Worm (Caenorhabditis elegans) whole organism, young adult: ENCODE results near the gene K11H3.2.

ENCODE experiments used
- B0019.2 ChIP-seq: fragments of 200-800 bp; sonication (Bioruptor generic); conservative IDR thresholded peaks from 2 replicates; pipeline ENCODE4 v1.3.6; 2022; ENCODE audit warnings: missing genetic modification reagents, missing genetic modification characterization, missing compliant biosample characterization
- B0035.1 ChIP-seq: sonication (generic microtip); optimal IDR thresholded peaks from 2 replicates; lab custom pipeline; 2016; ENCODE audit warnings: missing genetic modification characterization, mild to moderate bottlenecking, missing compliant biosample characterization, missing genotype, missing genetic modification reagents
- B0261.1 ChIP-seq: sonication (generic microtip); optimal IDR thresholded peaks from 2 replicates; lab custom pipeline; 2016; ENCODE audit warnings: mild to moderate bottlenecking, missing genetic modification characterization, moderate library complexity, missing compliant biosample characterization
- D2030.7 ChIP-seq: fragments of 200-800 bp; sonication (Bioruptor generic); IDR thresholded peaks from 2 replicates; pipeline ENCODE4 v1.3.6; 2022; ENCODE audit warnings: missing genetic modification reagents, missing genetic modification characterization, missing compliant biosample characterization
- F10E7.11 ChIP-seq: sonication (generic microtip); optimal IDR thresholded peaks from 2 replicates; lab custom pipeline; 2017; ENCODE audit warnings: mild to moderate bottlenecking, missing genetic modification characterization, moderate library complexity, missing compliant biosample characterization
- F57C9.4 ChIP-seq: sonication (generic microtip); optimal IDR thresholded peaks from 2 replicates; lab custom pipeline; 2017; ENCODE audit warnings: mild to moderate bottlenecking, missing genetic modification characterization, missing compliant biosample characterization
- K11D2.4 ChIP-seq: fragments of 200-800 bp; sonication (Bioruptor generic); IDR thresholded peaks from 2 replicates; pipeline ENCODE4 v1.3.6; 2022; ENCODE audit warnings: missing genetic modification reagents, missing genetic modification characterization, missing compliant biosample characterization
- Y53G8AR.9 ChIP-seq: fragments of 200-800 bp; sonication (Bioruptor generic); conservative IDR thresholded peaks from 2 replicates; pipeline ENCODE4 v1.3.6; 2022; ENCODE audit warnings: missing genetic modification reagents, missing genetic modification characterization, missing compliant biosample characterization
- Y79H2A.3 ChIP-seq: fragments of 200-800 bp; sonication (Bioruptor generic); conservative IDR thresholded peaks from 2 replicates; pipeline ENCODE4 v1.3.6; 2022; ENCODE audit warnings: missing genetic modification reagents, missing genetic modification characterization, missing compliant biosample characterization
- ZK185.1 ChIP-seq: sonication (generic microtip); optimal IDR thresholded peaks from 2 replicates; lab custom pipeline; 2016; ENCODE audit warnings: mild to moderate bottlenecking, missing genetic modification characterization, missing compliant biosample characterization; ENCODE audit not compliant: poor library complexity, severe bottlenecking
- athp-1 ChIP-seq: sonication (generic microtip); optimal IDR thresholded peaks from 2 replicates; lab custom pipeline; 2017; ENCODE audit warnings: mild to moderate bottlenecking, missing genetic modification characterization, missing compliant biosample characterization
- attf-3 ChIP-seq: fragments of 200-800 bp; sonication (Bioruptor generic); conservative IDR thresholded peaks from 2 replicates; pipeline ENCODE4 v1.3.6; 2022; ENCODE audit warnings: missing genetic modification reagents, missing genetic modification characterization, missing compliant biosample characterization
- attf-6 ChIP-seq: fragments of 200-800 bp; sonication (Bioruptor generic); IDR thresholded peaks from 2 replicates; pipeline ENCODE4 v1.3.6; 2022; ENCODE audit warnings: missing genetic modification reagents, missing genetic modification characterization, missing compliant biosample characterization
- bed-1 ChIP-seq: fragments of 200-800 bp; sonication (Bioruptor generic); IDR thresholded peaks from 2 replicates; pipeline ENCODE4 v1.3.6; 2022; ENCODE audit warnings: missing genetic modification reagents, missing genetic modification characterization, missing compliant biosample characterization
- cebp-2 ChIP-seq: fragments of 200-800 bp; sonication (Bioruptor generic); IDR thresholded peaks from 2 replicates; pipeline ENCODE4 v1.3.6; 2022; ENCODE audit warnings: missing genetic modification characterization, missing compliant biosample characterization
- chd-7 ChIP-seq: sonication (generic microtip); optimal IDR thresholded peaks from 2 replicates; lab custom pipeline; 2016; ENCODE audit warnings: mild to moderate bottlenecking, missing genetic modification characterization, moderate library complexity, missing compliant biosample characterization
- dpl-1 ChIP-seq: fragments of 150-350 bp; optimal IDR thresholded peaks from 2 replicates; lab custom pipeline; 2014; ENCODE audit warnings: missing biosample characterization, missing genetic modification reagents, missing genetic modification characterization
- egl-18 ChIP-seq: fragments of 200-800 bp; sonication (Bioruptor generic); IDR thresholded peaks from 2 replicates; pipeline ENCODE4 v1.3.6; 2022; ENCODE audit warnings: missing genetic modification reagents, missing genetic modification characterization, missing compliant biosample characterization
- ekl-4 ChIP-seq: fragments of 200-800 bp; sonication (Bioruptor generic); IDR thresholded peaks from 2 replicates; pipeline ENCODE4 v1.3.6; 2022; ENCODE audit warnings: missing genetic modification reagents, missing genetic modification characterization, missing compliant biosample characterization
- fkh-3 ChIP-seq: sonication (generic microtip); optimal IDR thresholded peaks from 2 replicates; lab custom pipeline; 2016; ENCODE audit warnings: mild to moderate bottlenecking, missing genetic modification characterization, missing compliant biosample characterization
- him-1 ChIP-seq: sonication (generic microtip); optimal IDR thresholded peaks from 2 replicates; lab custom pipeline; 2016; ENCODE audit warnings: missing genotype, missing genetic modification reagents, missing genetic modification characterization, missing compliant biosample characterization
- hlh-26 ChIP-seq: fragments of 200-800 bp; sonication (Bioruptor generic); conservative IDR thresholded peaks from 2 replicates; pipeline ENCODE4 v1.3.6; 2022; ENCODE audit warnings: missing genetic modification reagents, missing genetic modification characterization, missing compliant biosample characterization
- hrde-1 ChIP-seq: sonication (generic microtip); optimal IDR thresholded peaks from 2 replicates; lab custom pipeline; 2016; ENCODE audit warnings: missing genetic modification characterization, mild to moderate bottlenecking, missing compliant biosample characterization, moderate library complexity, missing genotype, missing genetic modification reagents, borderline replicate concordance
- let-607 ChIP-seq, 2 experiments: fragments of 200-800 bp in 1 of 2; sonication (Bioruptor generic) in 1 of 2; sonication (generic microtip) in 1 of 2; optimal IDR thresholded peaks; 2 replicates each; lab custom pipeline; 2016 to 2018; ENCODE audit warnings: mild to moderate bottlenecking in 2 of 2, missing compliant biosample characterization in 2 of 2, missing genetic modification characterization in 2 of 2, moderate library complexity in 2 of 2, missing genotype in 1 of 2
- lin-26 ChIP-seq: fragments of 200-800 bp; sonication (Bioruptor generic); IDR thresholded peaks from 2 replicates; pipeline ENCODE4 v1.3.6; 2022; ENCODE audit warnings: missing genetic modification reagents, missing genetic modification characterization, missing compliant biosample characterization
- lin-54 ChIP-seq: fragments of 200-800 bp; sonication (Bioruptor generic); optimal IDR thresholded peaks from 2 replicates; lab custom pipeline; 2018; ENCODE audit warnings: mild to moderate bottlenecking, missing genetic modification characterization, missing compliant biosample characterization
- madf-10 ChIP-seq: sonication (generic microtip); optimal IDR thresholded peaks from 2 replicates; lab custom pipeline; 2016; ENCODE audit warnings: mild to moderate bottlenecking, missing genetic modification characterization, missing compliant biosample characterization
- madf-3 ChIP-seq: fragments of 200-800 bp; sonication (Bioruptor generic); IDR thresholded peaks from 2 replicates; pipeline ENCODE4 v1.3.6; 2022; ENCODE audit warnings: missing genetic modification reagents, missing genetic modification characterization, missing compliant biosample characterization
- mes-4 ChIP-seq: sonication (generic microtip); optimal IDR thresholded peaks from 2 replicates; lab custom pipeline; 2016; ENCODE audit warnings: missing genotype, missing genetic modification characterization, missing compliant biosample characterization
- mxl-1 ChIP-seq: sonication (generic microtip); optimal IDR thresholded peaks from 2 replicates; lab custom pipeline; 2016; ENCODE audit warnings: missing genetic modification characterization, missing compliant biosample characterization
- nfya-2 ChIP-seq: fragments of 200-800 bp; sonication (Bioruptor generic); IDR thresholded peaks from 2 replicates; pipeline ENCODE4 v1.3.6; 2022; ENCODE audit warnings: missing genetic modification reagents, missing genetic modification characterization, missing compliant biosample characterization
- nfyb-1 ChIP-seq: fragments of 200-800 bp; sonication (Bioruptor generic); IDR thresholded peaks from 2 replicates; pipeline ENCODE4 v1.3.6; 2022; ENCODE audit warnings: missing genetic modification reagents, missing genetic modification characterization, missing compliant biosample characterization
- nhr-90 ChIP-seq: sonication (generic microtip); optimal IDR thresholded peaks from 2 replicates; lab custom pipeline; 2016; ENCODE audit warnings: missing genotype, mild to moderate bottlenecking, missing genetic modification characterization, missing compliant biosample characterization
- pbrm-1 ChIP-seq: fragments of 200-800 bp; sonication (Bioruptor generic); IDR thresholded peaks from 2 replicates; pipeline ENCODE4 v1.3.6; 2022; ENCODE audit warnings: missing genetic modification reagents, missing genetic modification characterization, missing compliant biosample characterization
- rec-8 ChIP-seq, 2 experiments: sonication (generic microtip); optimal IDR thresholded peaks; 2 replicates each; lab custom pipeline; 2016; ENCODE audit warnings: mild to moderate bottlenecking in 2 of 2, missing genetic modification characterization in 2 of 2, missing genetic modification reagents in 2 of 2, missing genotype in 2 of 2, missing biosample characterization in 1 of 2, missing compliant biosample characterization in 1 of 2, moderate library complexity in 1 of 2
- rpc-1 ChIP-seq, 2 experiments: fragments of 150-350 bp in 1 of 2; sonication (generic microtip) in 1 of 2; optimal IDR thresholded peaks; 2 replicates each; lab custom pipeline; 2014 to 2018; ENCODE audit warnings: missing biosample characterization in 1 of 2, missing genetic modification characterization in 1 of 2, missing genetic modification reagents in 1 of 2, missing genotype in 1 of 2
- snpc-3.4 ChIP-seq: sonication (generic microtip); optimal IDR thresholded peaks from 2 replicates; lab custom pipeline; 2017; ENCODE audit warnings: missing genetic modification characterization, mild to moderate bottlenecking, missing compliant biosample characterization, antibody characterized with exemption, moderate library complexity, missing genotype, missing genetic modification reagents
- tbx-9 ChIP-seq: sonication (generic microtip); optimal IDR thresholded peaks from 2 replicates; lab custom pipeline; 2016; ENCODE audit warnings: borderline replicate concordance, missing genetic modification characterization, inconsistent platforms, missing compliant biosample characterization
- unc-130 ChIP-seq: sonication (generic microtip); optimal IDR thresholded peaks from 2 replicates; lab custom pipeline; 2016; ENCODE audit warnings: missing genetic modification reagents, missing genetic modification characterization, missing compliant biosample characterization
- unc-62 ChIP-seq: fragments of 150-350 bp; optimal IDR thresholded peaks from 2 replicates; lab custom pipeline; 2014; ENCODE audit warnings: missing biosample characterization, missing genetic modification reagents, missing genetic modification characterization
- xnd-1 ChIP-seq: sonication (generic microtip); optimal IDR thresholded peaks from 2 replicates; lab custom pipeline; 2016; ENCODE audit warnings: missing genotype, missing genetic modification reagents, missing genetic modification characterization, missing compliant biosample characterization
- zfh-2 ChIP-seq: fragments of 200-800 bp; sonication (Bioruptor generic); conservative IDR thresholded peaks from 2 replicates; pipeline ENCODE4 v1.3.6; 2022; ENCODE audit warnings: missing genetic modification reagents, missing genetic modification characterization, missing compliant biosample characterization
- ztf-22 ChIP-seq: fragments of 200-800 bp; sonication (Bioruptor generic); optimal IDR thresholded peaks from 2 replicates; lab custom pipeline; 2018; ENCODE audit warnings: mild to moderate bottlenecking, missing genetic modification characterization, moderate library complexity, missing compliant biosample characterization
- ztf-26 ChIP-seq: sonication (generic microtip); optimal IDR thresholded peaks from 2 replicates; lab custom pipeline; 2017; ENCODE audit warnings: missing genetic modification characterization, missing compliant biosample characterization
- ztf-28 ChIP-seq: fragments of 200-800 bp; sonication (Bioruptor generic); IDR thresholded peaks from 2 replicates; pipeline ENCODE4 v1.3.6; 2022; ENCODE audit warnings: missing genetic modification reagents, missing genetic modification characterization, missing compliant biosample characterization
- ztf-6 ChIP-seq: fragments of 200-800 bp; sonication (Bioruptor generic); IDR thresholded peaks from 2 replicates; pipeline ENCODE4 v1.3.6; 2022; ENCODE audit warnings: missing genetic modification reagents, missing genetic modification characterization, missing compliant biosample characterization

K11H3.2 gene

DNA sequence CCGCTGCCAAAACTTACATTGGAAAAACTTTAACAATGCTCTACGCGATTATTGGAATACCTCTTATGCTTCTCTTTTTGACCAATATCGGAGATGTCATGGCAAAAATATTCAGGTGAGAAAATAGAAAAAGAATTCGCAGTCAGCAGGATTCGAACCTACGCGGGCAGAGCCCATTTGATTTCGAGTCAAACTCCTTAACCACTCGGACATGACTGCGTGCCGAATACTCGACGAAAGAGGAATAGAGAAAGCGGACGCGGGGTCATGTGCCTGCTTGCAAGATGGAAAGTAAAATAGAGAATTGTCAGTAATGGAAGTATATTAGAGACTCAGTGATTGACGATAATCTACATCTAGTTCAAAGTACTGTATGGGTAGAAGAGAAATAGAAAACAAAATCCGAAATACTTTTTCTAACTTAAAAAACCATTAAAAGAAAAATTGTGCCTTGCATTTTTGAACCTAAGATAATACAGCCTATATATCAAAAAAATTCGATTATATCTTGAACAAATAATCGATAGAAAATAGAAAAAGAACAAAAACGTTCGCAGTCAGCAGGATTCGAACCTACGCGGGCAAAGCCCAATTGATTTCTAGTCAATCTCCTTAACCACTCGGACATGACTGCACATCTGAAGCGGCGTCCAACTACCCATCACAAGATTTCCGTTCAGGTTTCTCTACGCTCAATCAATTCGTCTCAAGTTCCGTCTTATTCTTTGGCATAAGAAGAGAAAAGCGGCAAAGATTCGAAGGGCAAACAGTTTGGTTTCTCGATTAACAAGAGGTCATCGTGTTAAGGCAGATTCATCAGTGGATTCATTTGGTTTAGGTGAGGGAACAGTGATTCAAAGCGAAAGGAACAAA lies 15.5 kb downstream of the K11H3.2 start (continued):
- 0 out of 2 replicates have a peak, but pooled peaks have one; percentile 27 for TF ChIP-seq D2030.7
- TF ChIP-seq Y53G8AR.9 (GFP tag; lab: Robert Waterston, UW): peak; percentile 78
- TF ChIP-seq athp-1 (tag; lab: Kevin White, UChicago): peak; percentile 72
- TF ChIP-seq zfh-2: no peak
- no peak for TF ChIP-seq ztf-22 (GFP tag; lab: Kevin White, UChicago)
- TF ChIP-seq F57C9.4 (tag; lab: Kevin White, UChicago): no peak
- TF ChIP-seq Y79H2A.3 (GFP tag; lab: Robert Waterston, UW): no peak
- TF ChIP-seq mxl-1: peak; percentile 43
- TF ChIP-seq cebp-2 (GFP tag; lab: Robert Waterston, UW): peak; percentile 89; the same call in 1 of the 2 replicates
- TF ChIP-seq B0019.2 (GFP tag; lab: Robert Waterston, UW): no peak
- no peak for TF ChIP-seq hlh-26 (GFP tag; lab: Robert Waterston, UW)
- no peak for TF ChIP-seq bed-1 (GFP tag; lab: Robert Waterston, UW)
- peak; percentile 61 to 73 for TF ChIP-seq rec-8 (tag; optimal IDR thresholded peaks at IDR 0.05; lab: Kevin White, UChicago)
- peak; percentile 78 for TF ChIP-seq nhr-90 (tag; lab: Kevin White, UChicago)
- TF ChIP-seq hrde-1 (tag; lab: Kevin White, UChicago): peak; percentile 14
- peak; percentile 81 for TF ChIP-seq nfyb-1 (GFP tag; lab: Robert Waterston, UW)
- TF ChIP-seq pbrm-1 (GFP tag; lab: Robert Waterston, UW): peak; percentile 54; the same call in 1 of the 2 replicates
- TF ChIP-seq unc-130 (GFP tag; lab: Kevin White, UChicago): peak; percentile 51
- no peak for TF ChIP-seq nfya-2 (GFP tag; lab: Robert Waterston, UW)
- peak; percentile 54; the same call in 1 of the 2 replicates for TF ChIP-seq madf-3 (GFP tag; lab: Robert Waterston, UW)
- TF ChIP-seq mes-4 (tag; lab: Kevin White, UChicago): peak; percentile 15
- 0 out of 2 replicates have a peak, but pooled peaks have one; percentile 37 for TF ChIP-seq attf-3 (GFP tag; lab: Robert Waterston, UW)
- peak; percentile 67 for TF ChIP-seq lin-54 (GFP tag; lab: Kevin White, UChicago)
- no peak for TF ChIP-seq attf-6
- TF ChIP-seq chd-7 (tag; lab: Kevin White, UChicago): peak; percentile 74
- TF ChIP-seq ztf-6 (GFP tag; lab: Robert Waterston, UW): no peak
- TF ChIP-seq unc-62 (GFP tag; lab: Kevin White, UChicago): no peak
- TF ChIP-seq tbx-9 (tag; lab: Kevin White, UChicago): no peak
- no peak for TF ChIP-seq K11D2.4 (GFP tag; lab: Robert Waterston, UW)
- peak; percentile 47 for TF ChIP-seq ztf-26 (tag; lab: Kevin White, UChicago)
- TF ChIP-seq ZK185.1: peak; percentile 74
- TF ChIP-seq ztf-28 (GFP tag; lab: Robert Waterston, UW): no peak
- no peak for TF ChIP-seq fkh-3 (tag; lab: Kevin White, UChicago)
- peak; percentile 94 for TF ChIP-seq B0261.1
- TF ChIP-seq snpc-3.4 (tag; lab: Kevin White, UChicago): peak; percentile 54
- TF ChIP-seq let-607 (tag; optimal IDR thresholded peaks at IDR 0.05; lab: Kevin White, UChicago): peak in 1 of 2 experiments; percentile 4
- TF ChIP-seq ekl-4: peak; percentile 61
- peak; percentile 93 for TF ChIP-seq lin-26 (GFP tag; lab: Robert Waterston, UW)
- TF ChIP-seq him-1 (tag; lab: Kevin White, UChicago): peak; percentile 58
- TF ChIP-seq dpl-1: no peak
- TF ChIP-seq B0035.1 (tag; lab: Kevin White, UChicago): no peak
- no peak for TF ChIP-seq xnd-1 (tag; lab: Kevin White, UChicago)
- TF ChIP-seq egl-18 (GFP tag; lab: Robert Waterston, UW): no peak
- TF ChIP-seq rpc-1 (optimal IDR thresholded peaks at IDR 0.05; lab: Kevin White, UChicago): peak; percentile 60
- peak; percentile 83 for TF ChIP-seq rpc-1 (tag; optimal IDR thresholded peaks at IDR 0.05; lab: Kevin White, UChicago)
- peak; percentile 55 for TF ChIP-seq F10E7.11
- peak; percentile 56 for TF ChIP-seq madf-10 (tag; lab: Kevin White, UChicago)
